Worm (Caenorhabditis elegans): ENCODE measurements around the gene gst-1.

gst-1 gene

DNA sequence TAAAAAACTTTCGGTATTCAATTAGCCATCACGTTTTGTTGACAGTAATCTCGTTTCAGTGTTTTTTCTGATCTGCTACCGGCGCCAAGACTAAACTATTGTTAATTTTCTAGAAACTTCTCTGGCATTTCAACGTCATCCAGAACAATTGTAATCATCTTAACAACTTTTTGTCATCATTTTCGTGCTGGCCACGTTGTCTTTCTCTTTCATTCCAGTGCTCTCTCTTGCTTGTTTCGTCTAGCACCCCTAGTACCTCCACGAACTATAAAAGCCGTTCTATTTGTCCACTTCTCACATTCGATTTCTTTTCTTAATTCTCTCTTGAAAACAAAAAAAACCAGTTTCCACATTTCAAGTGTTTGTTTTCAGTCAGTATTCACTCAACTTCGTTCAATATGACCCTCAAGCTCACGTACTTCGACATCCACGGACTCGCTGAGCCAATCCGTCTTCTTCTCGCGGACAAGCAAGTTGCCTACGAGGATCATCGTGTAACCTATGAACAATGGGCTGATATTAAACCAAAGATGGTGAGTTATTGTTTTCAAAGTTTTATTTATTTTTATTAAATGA is at the start of gene gst-1:
TSS of gene gst-1 (plus strand) at position 373 of the 576 bp plus-strand sequence.
- TF ChIP-seq unc-62 (GFP tag; optimal IDR thresholded peaks at IDR 0.05), result no peak

DNA sequence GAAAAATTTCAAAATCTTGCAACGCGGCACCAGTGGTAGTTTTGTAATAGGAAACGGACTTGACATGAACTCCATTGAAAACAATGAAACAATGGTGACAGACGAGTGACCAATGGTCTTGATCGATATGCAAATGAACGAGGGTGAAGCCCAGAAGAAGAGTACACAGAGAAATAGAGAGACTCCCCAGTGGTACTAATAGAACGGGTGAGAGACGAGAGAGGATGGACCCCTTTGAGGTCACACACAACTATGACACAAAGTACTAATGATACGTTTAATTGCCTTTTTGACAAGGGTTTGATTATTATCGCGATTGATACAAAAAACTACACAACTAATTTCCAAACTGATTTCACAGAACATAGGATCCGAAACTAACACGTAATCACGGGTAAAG is 49.1 kb upstream of the gst-1 start, which contains the start of gene F59B2.8:
TSS of gene F59B2.8 (minus strand) at position 151 of the 400 bp plus-strand sequence.
- TF ChIP-seq unc-62 (GFP tag; optimal IDR thresholded peaks at IDR 0.05), result no peak

DNA sequence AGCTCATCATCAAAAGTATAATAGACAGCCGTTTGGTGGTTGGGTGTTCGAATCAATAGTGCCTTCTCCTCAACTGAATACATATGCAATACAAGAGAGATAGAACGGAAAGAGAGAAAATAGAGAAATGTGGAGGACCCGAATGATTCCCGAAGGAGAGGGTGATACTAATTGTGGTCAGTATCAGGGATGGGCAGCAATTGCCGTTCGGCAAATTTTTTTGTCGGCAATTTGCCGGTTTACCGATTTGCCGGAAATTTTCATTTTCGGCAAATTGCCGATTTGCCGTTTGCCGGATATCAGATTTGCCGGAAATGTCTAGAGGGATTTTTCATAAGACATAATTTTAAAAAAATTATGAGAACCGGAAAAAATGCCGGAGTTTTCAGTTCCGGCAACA is 46.8 kb upstream of the gst-1 start, which contains the start of gene F59B2.9:
TSS of gene F59B2.9 (minus strand) at position 101 of the 400 bp plus-strand sequence.
- TF ChIP-seq unc-62 (GFP tag; optimal IDR thresholded peaks at IDR 0.05), result no peak

DNA sequence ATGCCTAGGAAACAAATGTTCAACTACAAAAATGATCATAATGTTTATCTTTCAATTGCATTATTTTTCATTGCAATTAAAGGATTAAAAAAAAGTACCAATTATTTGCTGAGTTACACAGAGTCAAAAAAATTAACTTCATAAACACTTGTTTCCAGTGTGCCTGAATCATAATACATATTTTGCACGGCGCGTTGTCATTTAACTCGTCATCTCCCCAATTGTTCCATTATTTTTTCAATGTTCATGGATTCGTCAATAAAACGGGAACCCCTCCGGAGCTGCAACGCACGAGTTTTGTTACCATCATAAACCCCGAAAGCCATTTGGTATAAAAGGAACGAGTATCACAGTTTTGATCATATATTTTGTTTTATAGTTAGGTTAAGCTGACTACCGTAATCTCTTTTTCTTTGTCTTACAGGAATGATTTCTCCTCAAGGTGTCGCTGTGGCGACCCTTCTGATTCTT is 41.9 kb upstream of the gst-1 start, which contains the start of gene F59B2.12:
TSS of gene F59B2.12 (plus strand) at position 421 of the 471 bp plus-strand sequence.
- no peak for TF ChIP-seq unc-62 (GFP tag; optimal IDR thresholded peaks at IDR 0.05)

DNA sequence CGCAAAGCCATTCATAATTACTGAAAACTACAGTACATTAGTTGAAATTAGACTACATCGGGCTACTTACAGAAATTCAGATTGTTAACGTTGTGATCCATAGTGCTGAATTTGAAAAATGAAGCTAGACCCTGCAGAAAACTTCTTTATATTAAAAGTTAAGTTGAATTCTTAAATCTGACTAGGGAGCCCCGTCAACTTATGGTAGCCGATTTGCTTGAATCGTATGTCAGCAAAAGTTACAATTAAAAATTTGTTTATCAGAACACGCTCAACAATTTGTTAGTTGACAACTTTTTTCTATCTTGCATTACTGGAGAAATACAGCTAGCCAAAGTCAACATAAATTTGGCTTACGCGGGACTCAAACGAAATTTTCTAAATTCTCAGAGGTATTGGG is 36.6 kb upstream of the gst-1 start, which contains the start of gene F59B2.14:
TSS of gene F59B2.14 (minus strand) at position 101 of the 400 bp plus-strand sequence.
- no peak for TF ChIP-seq unc-62 (GFP tag; optimal IDR thresholded peaks at IDR 0.05)

DNA sequence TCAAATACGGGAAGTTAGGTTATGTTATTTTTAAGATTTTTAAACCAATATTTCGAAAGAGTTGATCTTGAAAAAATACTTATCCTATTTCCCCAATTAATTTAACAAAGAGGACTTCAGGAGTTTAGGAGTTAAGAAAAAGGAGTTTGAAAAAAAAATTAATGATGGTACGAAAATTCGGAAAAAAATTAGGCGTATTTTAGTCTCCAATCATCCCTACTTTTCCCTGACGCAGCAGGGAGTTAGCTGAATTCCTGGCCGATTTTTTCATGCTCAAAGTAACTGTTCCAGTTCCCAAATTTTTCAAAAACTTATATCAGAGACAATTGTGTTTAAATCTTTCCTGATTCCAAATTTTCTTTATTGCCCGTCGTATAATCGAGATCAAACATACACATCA is 35.5 kb upstream of the gst-1 start:
- TF ChIP-seq unc-62 (GFP tag; optimal IDR thresholded peaks at IDR 0.05), result no peak

DNA sequence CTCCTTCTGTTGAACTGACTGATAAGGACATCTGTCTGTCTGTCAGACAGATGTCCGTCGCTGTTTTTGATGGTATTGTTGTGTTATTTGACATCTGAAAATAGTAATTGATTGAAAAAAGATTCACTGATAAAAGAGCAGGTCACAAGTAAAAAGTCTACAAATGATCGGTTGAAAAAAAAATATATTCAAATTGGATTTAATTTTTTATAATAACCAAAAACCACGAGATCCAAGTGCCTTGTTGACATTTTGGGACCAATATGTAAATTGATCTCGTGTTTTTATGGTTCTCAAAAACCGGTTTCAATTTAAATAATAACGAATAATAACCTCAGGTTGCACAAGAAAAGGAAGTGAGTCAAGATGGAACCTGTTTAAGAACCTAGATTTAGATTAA is 32.2 kb upstream of the gst-1 start, which contains the start of gene F59B2.13:
TSS of gene F59B2.13 (minus strand) at position 101 of the 400 bp plus-strand sequence.
- no peak for TF ChIP-seq unc-62 (GFP tag; optimal IDR thresholded peaks at IDR 0.05)

DNA sequence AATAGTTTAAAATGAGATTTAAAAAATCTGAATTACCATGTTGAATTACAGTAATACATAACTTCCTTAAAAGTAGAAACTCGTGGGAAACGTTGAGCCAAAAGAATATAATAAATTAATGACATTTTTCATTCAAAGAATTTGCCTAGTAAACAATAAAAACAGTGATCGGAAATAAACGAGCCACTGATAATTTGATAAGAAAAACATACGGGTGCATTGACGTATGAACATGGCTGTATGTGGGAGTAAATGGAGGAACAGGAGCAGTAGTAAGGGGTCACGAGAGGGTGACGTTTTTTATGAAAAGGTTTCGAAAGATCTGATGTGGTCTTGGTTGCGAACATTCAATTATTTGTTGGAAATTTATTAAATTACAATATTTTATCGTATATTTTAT is 28.3 kb upstream of the gst-1 start:
- TF ChIP-seq unc-62 (GFP tag; optimal IDR thresholded peaks at IDR 0.05), result no peak

DNA sequence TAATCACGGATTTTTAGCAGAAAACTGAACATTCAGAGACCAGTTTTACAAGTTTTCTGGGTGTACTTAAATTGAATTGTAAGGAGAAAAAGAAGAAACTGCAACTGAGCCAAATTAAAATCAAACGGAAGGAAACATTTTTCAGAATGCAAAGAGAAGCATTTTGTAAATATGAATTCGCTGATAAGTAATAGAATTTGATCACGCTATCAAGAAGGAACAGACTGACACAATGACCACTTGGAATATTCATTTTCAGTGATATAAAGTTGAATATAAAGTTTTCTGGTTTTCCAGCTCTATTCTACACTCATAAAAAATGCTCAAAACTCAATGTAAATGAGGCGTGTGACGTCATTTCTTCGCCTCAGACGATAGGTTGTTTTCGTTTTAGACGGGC is 25.0 kb upstream of the gst-1 start:
- no peak for TF ChIP-seq unc-62 (GFP tag; optimal IDR thresholded peaks at IDR 0.05)

DNA sequence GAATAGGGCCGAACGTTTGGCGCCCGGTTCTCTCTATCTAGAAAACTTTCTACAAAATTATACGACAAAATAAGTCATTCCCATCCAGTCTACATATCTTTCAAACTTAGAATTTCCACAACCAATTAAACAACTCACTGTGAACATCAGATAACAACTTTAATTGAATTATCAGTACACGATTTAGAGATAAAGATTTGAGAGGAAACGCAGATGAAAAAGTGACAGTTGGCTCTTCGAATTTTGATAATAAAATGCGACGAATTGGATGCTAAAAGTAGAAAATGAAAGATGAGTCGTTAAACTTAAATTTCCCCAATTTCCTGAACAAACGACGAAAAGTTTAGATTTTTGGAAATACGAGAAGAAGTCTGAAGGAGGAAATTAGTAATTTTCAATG is 24.1 kb upstream of the gst-1 start:
- no peak for TF ChIP-seq unc-62 (GFP tag; optimal IDR thresholded peaks at IDR 0.05)

DNA sequence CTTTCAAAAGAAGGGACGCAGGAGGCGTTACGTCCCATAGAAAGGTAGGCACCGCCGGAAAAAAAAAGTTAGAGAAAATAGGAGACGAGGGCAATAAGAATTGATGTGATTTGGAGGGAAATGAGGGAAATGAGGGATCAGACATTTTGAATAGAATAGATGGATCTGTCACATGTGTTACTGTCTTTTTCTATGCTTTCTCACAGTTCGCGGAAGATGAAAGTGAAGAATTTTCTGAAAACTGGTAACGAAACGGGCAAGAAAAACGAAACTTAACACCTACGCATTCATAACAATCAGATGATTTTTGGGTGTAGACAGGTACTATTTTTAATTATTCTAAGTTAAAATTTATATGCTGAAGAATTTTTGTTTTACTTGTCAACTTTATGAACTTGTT is 21.5 kb upstream of the gst-1 start, which contains the start of gene R107.9:
TSS of gene R107.9 (plus strand) at position 301 of the 400 bp plus-strand sequence.
- no peak for TF ChIP-seq unc-62 (GFP tag; optimal IDR thresholded peaks at IDR 0.05)

DNA sequence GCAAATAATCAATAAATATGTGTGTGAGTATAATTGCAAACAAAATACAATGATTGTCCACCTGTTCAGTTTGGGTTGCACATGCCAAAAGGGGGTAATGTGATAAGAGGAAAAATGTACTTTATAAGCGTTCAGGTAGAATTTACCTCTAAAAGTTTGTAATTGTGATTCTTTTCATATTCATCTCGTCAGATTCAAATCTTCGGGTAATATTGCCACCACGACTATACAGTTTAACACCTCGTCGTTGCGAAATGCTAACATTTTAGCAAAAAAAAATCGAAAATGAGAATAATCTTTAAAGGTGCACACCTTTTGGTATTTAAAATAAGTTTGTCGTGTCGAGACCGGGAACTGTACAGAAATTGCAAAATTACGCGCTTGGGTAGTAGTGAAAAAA is 15.9 kb upstream of the gst-1 start, which contains the start of gene nac-2:
TSS of gene nac-2 (minus strand) at position 101 of the 400 bp plus-strand sequence.
- no peak for TF ChIP-seq unc-62 (GFP tag; optimal IDR thresholded peaks at IDR 0.05)

DNA sequence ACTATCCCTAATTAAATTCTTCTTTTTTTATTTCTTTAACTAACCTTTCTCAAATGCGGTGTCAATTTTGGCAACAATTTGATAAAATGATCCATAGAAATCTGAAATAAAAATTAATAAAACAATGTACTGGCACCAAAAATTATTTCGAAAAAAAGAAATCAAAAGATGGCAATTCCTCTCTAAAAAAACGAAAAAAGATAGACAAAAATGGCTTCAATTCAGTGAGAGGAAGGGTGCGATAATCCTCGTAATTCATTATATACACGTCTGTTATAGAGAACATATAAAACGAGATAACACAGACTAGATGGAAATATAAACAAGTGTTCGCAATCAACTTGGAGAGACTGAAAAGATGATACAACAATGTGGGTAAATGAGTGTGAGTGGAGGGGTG is 13.3 kb upstream of the gst-1 start, which contains the start of gene R107.2:
TSS of gene R107.2 (minus strand) at position 101 of the 400 bp plus-strand sequence.
- no peak for TF ChIP-seq unc-62 (GFP tag; optimal IDR thresholded peaks at IDR 0.05)

DNA sequence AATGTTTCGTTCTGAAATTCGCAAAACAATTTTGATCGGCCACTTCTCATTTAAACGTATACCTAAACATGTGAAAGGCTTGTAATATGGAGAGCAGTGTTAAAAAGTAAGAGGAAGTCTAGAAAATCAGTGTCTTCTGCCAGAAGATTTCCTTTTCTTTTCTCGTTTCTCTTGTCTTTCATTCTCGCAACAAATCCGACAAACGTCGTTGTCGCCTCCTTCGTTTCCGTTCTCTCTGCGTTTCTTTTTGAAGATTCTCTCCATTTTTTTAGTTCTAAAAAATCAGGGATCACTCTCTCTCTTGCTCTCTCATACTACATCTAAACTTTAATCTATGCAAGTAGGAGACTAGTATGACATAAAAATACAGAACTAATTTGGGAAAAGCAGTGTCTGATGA is 11.9 kb upstream of the gst-1 start:
- TF ChIP-seq unc-62 (GFP tag; optimal IDR thresholded peaks at IDR 0.05), result no peak

DNA sequence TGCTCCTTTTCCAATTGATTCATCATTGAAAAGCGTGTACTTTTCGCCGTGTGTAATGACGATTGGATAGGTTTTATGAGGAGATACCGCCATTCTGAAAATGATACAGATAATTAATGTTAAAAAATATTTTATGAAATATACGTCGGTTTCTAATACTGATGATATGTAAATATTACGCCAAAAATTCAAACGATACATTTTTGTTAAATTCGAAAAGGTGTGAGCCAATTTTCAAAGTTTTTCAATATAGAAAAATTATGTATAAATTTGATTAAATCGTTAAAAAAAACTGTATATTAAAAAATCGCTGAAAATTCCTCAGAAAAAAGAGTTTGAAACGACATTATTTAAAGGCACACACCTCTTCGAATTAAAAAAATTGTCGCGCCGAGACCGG is 8.5 kb upstream of the gst-1 start, which contains the start of gene ikke-1:
TSS of gene ikke-1 (minus strand) at position 101 of the 400 bp plus-strand sequence.
- no peak for TF ChIP-seq unc-62 (GFP tag; optimal IDR thresholded peaks at IDR 0.05)

DNA sequence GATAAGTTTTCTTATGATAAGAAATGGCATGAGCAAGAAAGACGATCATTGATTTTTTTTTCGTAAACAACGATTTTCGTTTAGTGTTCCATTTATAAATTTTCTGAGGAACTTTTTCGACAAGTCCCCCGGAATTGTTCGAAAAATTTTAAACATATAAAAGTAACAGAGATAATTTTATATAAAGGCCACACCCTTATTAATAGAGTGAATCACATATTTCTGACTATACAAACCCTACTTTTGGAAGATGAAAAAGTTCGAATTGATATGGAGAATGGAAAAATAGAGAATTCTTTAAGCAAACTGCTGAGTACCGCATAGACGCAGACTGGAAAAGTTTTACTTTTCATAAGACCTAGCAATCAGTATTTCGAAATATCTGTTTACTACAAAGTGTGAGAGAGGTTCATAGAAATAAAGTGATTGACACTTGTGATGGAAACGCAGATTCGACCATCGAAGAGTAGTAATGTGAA is 8.0 kb upstream of the gst-1 start:
- no peak for TF ChIP-seq unc-62 (GFP tag; optimal IDR thresholded peaks at IDR 0.05)

DNA sequence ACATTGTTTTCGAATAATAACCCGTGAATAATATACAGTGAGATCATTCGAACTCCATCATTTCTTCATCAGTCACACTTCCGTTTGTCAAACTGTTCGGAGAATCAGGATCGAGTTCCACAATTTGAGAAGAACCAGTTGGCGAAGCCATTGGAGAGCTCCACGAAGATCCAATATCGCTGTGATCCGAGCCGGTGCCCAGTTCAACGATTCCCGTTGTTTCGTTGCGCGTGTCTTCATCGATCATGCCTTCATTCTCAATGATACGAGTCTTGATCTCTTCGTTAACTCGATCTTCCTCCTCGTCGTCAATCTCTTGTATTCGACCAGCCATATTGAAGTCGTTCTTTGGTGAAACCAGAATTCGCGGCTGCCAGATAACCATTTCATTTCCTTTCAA is 7.4 kb upstream of the gst-1 start:
- TF ChIP-seq unc-62 (GFP tag; optimal IDR thresholded peaks at IDR 0.05), result no peak

Measured in whole organism, dauer.